Fruit fly (Drosophila melanogaster) whole organism, embryonic: Measurements from ENCODE around the gene CG12012.
A peak's percentile ranks its signal among the peaks of the same experiment; 100 is the strongest.

Source experiments
- Atf-2 ChIP-seq: fragments of 200-800 bp; sonication (Bioruptor generic); optimal IDR thresholded peaks from 2 replicates; lab custom pipeline; 2016; ENCODE audit warnings: missing biosample characterization, missing genetic modification characterization
- Atf6 ChIP-seq: fragments of 200-800 bp; sonication (Bioruptor generic); IDR thresholded peaks from 2 replicates; pipeline ENCODE4 v1.3.6; 2022; ENCODE audit warnings: missing biosample characterization, missing genetic modification characterization
- CG10462 ChIP-seq: fragments of 200-800 bp; sonication (Bioruptor generic); optimal IDR thresholded peaks from 2 replicates; lab custom pipeline; 2016; ENCODE audit warnings: missing biosample characterization, missing genetic modification characterization
- CG11560 ChIP-seq: fragments of 200-800 bp; sonication (Bioruptor generic); IDR thresholded peaks from 3 replicates; pipeline ENCODE4 v1.3.6; 2022; ENCODE audit warnings: missing biosample characterization, missing genetic modification characterization
- CG12155 ChIP-seq: fragments of 200-800 bp; sonication (Bioruptor generic); optimal IDR thresholded peaks from 3 replicates; lab custom pipeline; 2016; ENCODE audit warnings: missing biosample characterization, missing genetic modification characterization
- CG12659 ChIP-seq: fragments of 200-800 bp; sonication (Bioruptor generic); optimal IDR thresholded peaks from 3 replicates; lab custom pipeline; 2017; ENCODE audit warnings: mild to moderate bottlenecking, missing biosample characterization, missing genetic modification reagents, missing genetic modification characterization
- CG13894 ChIP-seq: fragments of 200-800 bp; sonication (Bioruptor generic); optimal IDR thresholded peaks from 3 replicates; lab custom pipeline; 2018; ENCODE audit warnings: missing biosample characterization, mild to moderate bottlenecking, missing genetic modification characterization, moderate library complexity
- CG15073 ChIP-seq: fragments of 200-800 bp; sonication (Bioruptor generic); optimal IDR thresholded peaks from 2 replicates; lab custom pipeline; 2016; ENCODE audit warnings: missing biosample characterization, missing genetic modification characterization
- CG1529 ChIP-seq: fragments of 200-800 bp; sonication (Bioruptor generic); optimal IDR thresholded peaks from 3 replicates; lab custom pipeline; 2018; ENCODE audit warnings: missing biosample characterization, missing genetic modification characterization
- CG18262 ChIP-seq: fragments of 200-800 bp; optimal IDR thresholded peaks from 3 replicates; lab custom pipeline; 2019; ENCODE audit warnings: missing biosample characterization, mild to moderate bottlenecking, missing genetic modification characterization, moderate library complexity
- CG18764 ChIP-seq: fragments of 200-800 bp; sonication (Bioruptor generic); optimal IDR thresholded peaks from 3 replicates; lab custom pipeline; 2016; ENCODE audit warnings: missing biosample characterization, missing genetic modification characterization
- CG2678 ChIP-seq: fragments of 200-800 bp; sonication (Bioruptor generic); optimal IDR thresholded peaks from 3 replicates; lab custom pipeline; 2019; ENCODE audit warnings: missing biosample characterization, mild to moderate bottlenecking, missing genetic modification characterization, moderate library complexity
- CG4617 ChIP-seq: fragments of 200-800 bp; sonication (Bioruptor generic); optimal IDR thresholded peaks from 3 replicates; lab custom pipeline; 2016; ENCODE audit warnings: missing biosample characterization, missing genetic modification characterization, borderline replicate concordance
- CG5953 ChIP-seq: fragments of 200-800 bp; sonication (Bioruptor generic); IDR thresholded peaks from 2 replicates; pipeline ENCODE4 v1.3.6; 2022; ENCODE audit warnings: missing biosample characterization, missing genetic modification characterization
- CG6689 ChIP-seq: fragments of 200-800 bp; sonication (Bioruptor generic); IDR thresholded peaks from 2 replicates; pipeline ENCODE4 v1.3.6; 2022; ENCODE audit warnings: missing biosample characterization, missing genetic modification characterization
- CG7357 ChIP-seq: fragments of 200-800 bp; sonication (Bioruptor generic); IDR thresholded peaks from 3 replicates; pipeline ENCODE4 v1.3.6; 2022; ENCODE audit warnings: missing biosample characterization, missing genetic modification characterization
- CG7372 ChIP-seq: fragments of 200-800 bp; sonication (Bioruptor generic); IDR thresholded peaks from 2 replicates; pipeline ENCODE4 v1.3.6; 2022; ENCODE audit warnings: missing biosample characterization, missing genetic modification characterization
- CG8089 ChIP-seq: fragments of 200-800 bp; sonication (Bioruptor generic); optimal IDR thresholded peaks from 3 replicates; lab custom pipeline; 2016; ENCODE audit warnings: missing biosample characterization, missing genetic modification characterization
- CG8290 ChIP-seq, 3 experiments: fragments of 200-800 bp; sonication (Bioruptor generic); optimal IDR thresholded peaks; 2 replicates each; lab custom pipeline; 2016 to 2019; ENCODE audit warnings: missing biosample characterization in 3 of 3, missing genetic modification characterization in 3 of 3, mild to moderate bottlenecking in 2 of 3, moderate library complexity in 1 of 3
- Dip3 ChIP-seq: fragments of 200-800 bp; sonication (Bioruptor generic); optimal IDR thresholded peaks from 3 replicates; lab custom pipeline; 2016; ENCODE audit warnings: missing biosample characterization, missing genetic modification characterization
- Dp ChIP-seq: fragments of 200-800 bp; sonication (Bioruptor generic); optimal IDR thresholded peaks from 2 replicates; lab custom pipeline; 2018; ENCODE audit warnings: missing biosample characterization, mild to moderate bottlenecking, missing genetic modification characterization, moderate library complexity
- ERR ChIP-seq: fragments of 200-800 bp; sonication (Bioruptor generic); optimal IDR thresholded peaks from 2 replicates; lab custom pipeline; 2016; ENCODE audit warnings: missing biosample characterization, missing genetic modification characterization
- Gsc ChIP-seq: fragments of 200-800 bp; sonication (Bioruptor generic); IDR thresholded peaks from 2 replicates; pipeline ENCODE4 v1.3.6; 2022; ENCODE audit warnings: missing biosample characterization, missing genetic modification characterization
- H15 ChIP-seq: fragments of 200-800 bp; sonication (Bioruptor generic); IDR thresholded peaks from 3 replicates; pipeline ENCODE4 v1.3.6; 2022; ENCODE audit warnings: missing biosample characterization, missing genetic modification characterization
- HLH54F ChIP-seq: fragments of 200-800 bp; sonication (Bioruptor generic); optimal IDR thresholded peaks from 3 replicates; lab custom pipeline; 2016; ENCODE audit warnings: missing biosample characterization, missing genetic modification characterization
- Jarid2 ChIP-seq: fragments of 200-800 bp; sonication (Bioruptor generic); optimal IDR thresholded peaks from 3 replicates; lab custom pipeline; 2017; ENCODE audit warnings: mild to moderate bottlenecking, missing biosample characterization, missing genetic modification reagents, missing genetic modification characterization
- Mad ChIP-seq: fragments of 200-800 bp; sonication (Bioruptor generic); optimal IDR thresholded peaks from 2 replicates; lab custom pipeline; 2016; ENCODE audit warnings: missing biosample characterization, missing genetic modification characterization
- Sry-β ChIP-seq: fragments of 200-800 bp; sonication (Bioruptor generic); optimal IDR thresholded peaks from 2 replicates; lab custom pipeline; 2018; ENCODE audit warnings: missing biosample characterization, mild to moderate bottlenecking, missing genetic modification characterization, moderate library complexity
- Ssrp ChIP-seq: fragments of 200-800 bp; sonication (Bioruptor generic); optimal IDR thresholded peaks from 2 replicates; lab custom pipeline; 2018; ENCODE audit warnings: missing biosample characterization, mild to moderate bottlenecking, missing genetic modification characterization, moderate library complexity
- amos ChIP-seq: fragments of 200-800 bp; sonication (Bioruptor generic); IDR thresholded peaks from 2 replicates; pipeline ENCODE4 v1.3.6; 2022; ENCODE audit warnings: missing biosample characterization, missing genetic modification characterization; ENCODE audit not compliant: partially characterized antibody
- ase ChIP-seq: fragments of 200-800 bp; sonication (Bioruptor generic); IDR thresholded peaks from 3 replicates; pipeline ENCODE4 v1.3.6; 2022; ENCODE audit warnings: missing biosample characterization, missing genetic modification characterization
- bab2 ChIP-seq: fragments of 200-800 bp; sonication (Bioruptor generic); optimal IDR thresholded peaks from 2 replicates; lab custom pipeline; 2016; ENCODE audit warnings: missing biosample characterization, missing genetic modification characterization
- bbx ChIP-seq: fragments of 200-800 bp; sonication (Bioruptor generic); IDR thresholded peaks from 2 replicates; pipeline ENCODE4 v1.3.6; 2022; ENCODE audit warnings: missing biosample characterization, missing genetic modification characterization; ENCODE audit not compliant: partially characterized antibody
- dpn ChIP-seq, 2 experiments: fragments of 200-800 bp; sonication (Bioruptor generic); optimal IDR thresholded peaks; 3 replicates each; lab custom pipeline; 2016; ENCODE audit warnings: missing biosample characterization in 2 of 2, missing genetic modification characterization in 2 of 2
- dysf ChIP-seq: fragments of 200-800 bp; sonication (Bioruptor generic); IDR thresholded peaks from 3 replicates; pipeline ENCODE4 v1.3.6; 2022; ENCODE audit warnings: missing biosample characterization, missing genetic modification characterization
- en ChIP-seq: fragments of 200-800 bp; sonication (Bioruptor generic); optimal IDR thresholded peaks from 2 replicates; lab custom pipeline; 2016; ENCODE audit warnings: missing biosample characterization, missing genetic modification characterization
- fd3F ChIP-seq: fragments of 200-800 bp; sonication (Bioruptor generic); optimal IDR thresholded peaks from 2 replicates; lab custom pipeline; 2018; ENCODE audit warnings: missing biosample characterization, mild to moderate bottlenecking, missing genetic modification characterization, moderate library complexity
- grau ChIP-seq: fragments of 200-800 bp; optimal IDR thresholded peaks from 3 replicates; lab custom pipeline; 2019; ENCODE audit warnings: missing biosample characterization, mild to moderate bottlenecking, missing genetic modification characterization, moderate library complexity
- klu ChIP-seq: fragments of 200-800 bp; sonication (Bioruptor generic); IDR thresholded peaks from 2 replicates; pipeline ENCODE4 v1.3.6; 2022; ENCODE audit warnings: missing biosample characterization, missing genetic modification characterization
- odd ChIP-seq: fragments of 200-800 bp; sonication (Bioruptor generic); optimal IDR thresholded peaks from 2 replicates; lab custom pipeline; 2017; ENCODE audit warnings: missing biosample characterization, mild to moderate bottlenecking, missing genetic modification characterization
- peb ChIP-seq: fragments of 200-800 bp; sonication (Bioruptor generic); IDR thresholded peaks from 2 replicates; pipeline ENCODE4 v1.3.6; 2022; ENCODE audit warnings: missing biosample characterization, missing genetic modification characterization
- pzg ChIP-seq: fragments of 200-800 bp; sonication (Bioruptor generic); optimal IDR thresholded peaks from 3 replicates; lab custom pipeline; 2018; ENCODE audit warnings: missing biosample characterization, mild to moderate bottlenecking, missing genetic modification characterization, moderate library complexity
- schlank ChIP-seq: fragments of 200-800 bp; sonication (Bioruptor generic); optimal IDR thresholded peaks from 2 replicates; lab custom pipeline; 2018; ENCODE audit warnings: missing biosample characterization, mild to moderate bottlenecking, missing genetic modification characterization
- sens-2 ChIP-seq: fragments of 200-800 bp; sonication (Bioruptor generic); IDR thresholded peaks from 2 replicates; pipeline ENCODE4 v1.3.6; 2022; ENCODE audit warnings: missing biosample characterization, missing genetic modification characterization
- sim ChIP-seq: fragments of 200-800 bp; sonication (Bioruptor generic); IDR thresholded peaks from 2 replicates; pipeline ENCODE4 v1.3.6; 2022; ENCODE audit warnings: missing biosample characterization, missing genetic modification characterization
- slou ChIP-seq: fragments of 200-800 bp; sonication (Bioruptor generic); optimal IDR thresholded peaks from 3 replicates; lab custom pipeline; 2016; ENCODE audit warnings: missing biosample characterization, missing genetic modification characterization
- tgo ChIP-seq: fragments of 200-800 bp; sonication (Bioruptor generic); IDR thresholded peaks from 3 replicates; pipeline ENCODE4 v1.3.6; 2022; ENCODE audit warnings: missing biosample characterization, missing genetic modification characterization
- tll ChIP-seq, 2 experiments: fragments of 200-800 bp in 1 of 2; fragments of >200 bp in 1 of 2; sonication (Bioruptor generic) in 1 of 2; optimal IDR thresholded peaks; 2 replicates each; lab custom pipeline; 2017 to 2019; ENCODE audit warnings: missing biosample characterization in 2 of 2, missing genetic modification characterization in 2 of 2, mild to moderate bottlenecking in 1 of 2, moderate library complexity in 1 of 2
- vnd ChIP-seq: fragments of 200-800 bp; sonication (Bioruptor generic); IDR thresholded peaks from 3 replicates; pipeline ENCODE4 v1.3.6; 2022; ENCODE audit warnings: missing biosample characterization, missing genetic modification characterization; ENCODE audit not compliant: partially characterized antibody
- wdn ChIP-seq: fragments of 200-800 bp; sonication (Bioruptor generic); IDR thresholded peaks from 2 replicates; pipeline ENCODE4 v1.3.6; 2022; ENCODE audit warnings: missing biosample characterization, missing genetic modification characterization

CG12012 gene

dm6 chr3L:3396056-3396455 is 19.5 kb downstream of the CG12012 start (continued):
- TF ChIP-seq CG10462 (GFP tag; lab: Kevin White, UChicago) (peak; percentile 87), Jarid2 (GFP tag; lab: Kevin White, UChicago) (peak; percentile 48), CG13894 (tag; lab: Kevin White, UChicago) (no peak), Dp (GFP tag; lab: Kevin White, UChicago) (no peak), Dip3 (GFP tag; lab: Kevin White, UChicago) (no peak), peb (GFP tag; lab: Robert Waterston, UW) (peak; percentile 76), CG18262 (peak; percentile 97), fd3F (no peak), Sry-β (GFP tag; lab: Kevin White, UChicago) (peak; percentile 69), Gsc (GFP tag; lab: Robert Waterston, UW) (peak; percentile 67), CG12659 (peak; percentile 67), HLH54F (GFP tag; lab: Kevin White, UChicago) (peak; percentile 26), ERR (GFP tag; lab: Kevin White, UChicago) (peak; percentile 55), wdn (GFP tag; lab: Robert Waterston, UW) (no peak), Atf-2 (GFP tag; lab: Kevin White, UChicago) (peak; percentile 75), bab2 (peak; percentile 85), CG4617 (GFP tag; lab: Kevin White, UChicago) (peak; percentile 54), sim (GFP tag; lab: Robert Waterston, UW) (peak; percentile 86), CG7372 (GFP tag; lab: Robert Waterston, UW) (peak; percentile 51; the same call in 1 of the 2 replicates), odd (GFP tag; lab: Kevin White, UChicago) (peak; percentile 68), tll (GFP tag; optimal IDR thresholded peaks at IDR 0.05; lab: Kevin White, UChicago) (no peak), CG15073 (GFP tag; lab: Kevin White, UChicago) (peak; percentile 39), vnd (GFP tag; lab: Robert Waterston, UW) (no peak), sens-2 (GFP tag; lab: Robert Waterston, UW) (peak; percentile 84), CG8089 (GFP tag; lab: Kevin White, UChicago) (peak; percentile 79), bbx (GFP tag; lab: Robert Waterston, UW) (no peak), en (GFP tag; lab: Kevin White, UChicago) (peak; percentile 49), CG12155 (GFP tag; lab: Kevin White, UChicago) (peak; percentile 62), CG5953 (peak; percentile 48; the same call in 1 of the 2 replicates), CG18764 (GFP tag; lab: Kevin White, UChicago) (peak; percentile 81), H15 (GFP tag; lab: Robert Waterston, UW) (peak; percentile 82), klu (GFP tag; lab: Robert Waterston, UW) (no peak; the same call in 1 of the 2 replicates), grau (peak; percentile 87), CG8290 (GFP tag; optimal IDR thresholded peaks at IDR 0.05; lab: Kevin White, UChicago) (peak; percentile 91), CG8290 (tag; optimal IDR thresholded peaks at IDR 0.05; lab: Kevin White, UChicago) (peak in 1 of 2 experiments; percentile 83), tgo (GFP tag; lab: Robert Waterston, UW) (peak; percentile 69), CG11560 (tag; lab: Robert Waterston, UW) (no peak), CG7357 (peak; percentile 68; the same call in 1 of the 3 replicates), amos (no peak), CG2678 (tag; lab: Kevin White, UChicago) (peak; percentile 92), dysf (GFP tag; lab: Robert Waterston, UW) (peak; percentile 70; the same call in 2 of the 3 replicates), schlank (tag; lab: Kevin White, UChicago) (no peak), slou (GFP tag; lab: Kevin White, UChicago) (peak; percentile 16), pzg (GFP tag; lab: Kevin White, UChicago) (no peak), dpn (GFP tag; optimal IDR thresholded peaks at IDR 0.05; lab: Kevin White, UChicago) (peak; percentile 74 to 84), CG1529 (GFP tag; lab: Kevin White, UChicago) (peak; percentile 92), ase (GFP tag; lab: Robert Waterston, UW) (peak; percentile 70; the same call in 1 of the 3 replicates), Mad (GFP tag; lab: Kevin White, UChicago) (peak; percentile 76), Ssrp (tag; lab: Kevin White, UChicago) (peak; percentile 94), CG6689 (GFP tag; lab: Robert Waterston, UW) (peak; percentile 89), Atf6 (peak; percentile 20; the same call in 1 of the 2 replicates)
